Fruit fly (Drosophila melanogaster): ENCODE data around the gene disco-r.

disco-r gene

DNA sequence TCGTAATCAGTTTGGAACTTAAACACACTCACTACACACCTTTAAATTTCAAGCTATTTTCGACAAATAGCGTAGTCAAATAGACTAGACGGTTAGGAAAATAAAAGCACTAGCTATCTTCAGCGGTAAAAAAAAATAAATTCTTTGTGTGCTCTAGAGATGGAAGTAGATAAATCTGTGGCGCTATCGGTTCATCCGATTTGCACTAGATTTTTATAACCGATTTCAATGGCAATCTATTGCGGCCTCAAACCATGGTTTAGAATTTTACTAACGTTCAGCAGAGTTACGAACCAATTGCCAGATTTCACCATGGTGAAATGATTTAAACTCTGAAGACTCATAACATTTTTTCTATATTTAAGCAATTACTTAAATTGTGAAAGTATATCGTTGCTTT is 52.3 kb downstream of the disco-r start (continued):
- TF ChIP-seq ken (GFP tag; IDR thresholded peaks at IDR 0.05) = no peak
- no peak for TF ChIP-seq Mrtf (GFP tag; IDR thresholded peaks at IDR 0.05)
- TF ChIP-seq Elba2 (GFP tag; optimal IDR thresholded peaks at IDR 0.05) = no peak
- TF ChIP-seq grau (tag; optimal IDR thresholded peaks at IDR 0.05) = peak; percentile 10
- TF ChIP-seq Hr51 (GFP tag; optimal IDR thresholded peaks at IDR 0.05) = no peak
- TF ChIP-seq NK7.1 (GFP tag; optimal IDR thresholded peaks at IDR 0.05) = no peak
- TF ChIP-seq CG12299 (tag; optimal IDR thresholded peaks at IDR 0.05) = no peak
- TF ChIP-seq CG3995 (GFP tag; optimal IDR thresholded peaks at IDR 0.05) = peak; percentile 27
- no peak for TF ChIP-seq NC2α (GFP tag; optimal IDR thresholded peaks at IDR 0.05)
- TF ChIP-seq D19B (GFP tag; optimal IDR thresholded peaks at IDR 0.05) = no peak
- no peak for TF ChIP-seq gsb-n (tag; optimal IDR thresholded peaks at IDR 0.05)
- no peak for TF ChIP-seq dimm (GFP tag; IDR thresholded peaks at IDR 0.05)
- no peak for TF ChIP-seq CG6854 (GFP tag; optimal IDR thresholded peaks at IDR 0.05)
- no peak for TF ChIP-seq Gsc (GFP tag; IDR thresholded peaks at IDR 0.05)
- TF ChIP-seq Awh (GFP tag; IDR thresholded peaks at IDR 0.05) = no peak
- TF ChIP-seq disco-r (GFP tag; optimal IDR thresholded peaks at IDR 0.05) = no peak
- no peak for TF ChIP-seq HLH3B (GFP tag; IDR thresholded peaks at IDR 0.05)
- 0 out of 3 replicates have a peak, but pooled peaks have one; percentile 41 for TF ChIP-seq CG14860 (GFP tag; IDR thresholded peaks at IDR 0.05; ENCODE audit: partially characterized antibody)
- TF ChIP-seq Tbp (GFP tag; optimal IDR thresholded peaks at IDR 0.05) = no peak
- no peak for TF ChIP-seq ham (GFP tag; IDR thresholded peaks at IDR 0.05)
- no peak for TF ChIP-seq wdn (GFP tag; IDR thresholded peaks at IDR 0.05)
- TF ChIP-seq Bteb2 (GFP tag; optimal IDR thresholded peaks at IDR 0.05) = no peak
- peak; percentile 87 for TF ChIP-seq CG42726 (GFP tag; IDR thresholded peaks at IDR 0.05; ENCODE audit: partially characterized antibody)
- TF ChIP-seq Stat92E (GFP tag; optimal IDR thresholded peaks at IDR 0.05) = no peak
- no peak for TF ChIP-seq ERR (GFP tag; optimal IDR thresholded peaks at IDR 0.05)
- no peak for TF ChIP-seq ro (GFP tag; IDR thresholded peaks at IDR 0.05)
- TF ChIP-seq bsh (GFP tag; optimal IDR thresholded peaks at IDR 0.05) = no peak
- TF ChIP-seq Poxn (GFP tag; IDR thresholded peaks at IDR 0.05) = no peak
- TF ChIP-seq CG3838 (GFP tag; optimal IDR thresholded peaks at IDR 0.05) = no peak
- TF ChIP-seq twi (tag; optimal IDR thresholded peaks at IDR 0.05) = no peak
- no peak for TF ChIP-seq CG8089 (GFP tag; optimal IDR thresholded peaks at IDR 0.05)
- no peak for TF ChIP-seq luna (GFP tag; optimal IDR thresholded peaks at IDR 0.05)
- no peak for TF ChIP-seq pros (GFP tag; optimal IDR thresholded peaks at IDR 0.05)
- TF ChIP-seq Asciz (GFP tag; optimal IDR thresholded peaks at IDR 0.05) = peak; percentile 2
- no peak; the same call in 2 of the 3 replicates for TF ChIP-seq zen2 (GFP tag; IDR thresholded peaks at IDR 0.05; ENCODE audit: partially characterized antibody)
- peak; percentile 49; the same call in 1 of the 2 replicates for TF ChIP-seq Rfx (GFP tag; IDR thresholded peaks at IDR 0.05)
- no peak for TF ChIP-seq kah (GFP tag; optimal IDR thresholded peaks at IDR 0.05)
- TF ChIP-seq Sin3A (optimal IDR thresholded peaks at IDR 0.05) = no peak
- TF ChIP-seq CG1647 (GFP tag; optimal IDR thresholded peaks at IDR 0.05) = no peak
- no peak for TF ChIP-seq org-1 (GFP tag; optimal IDR thresholded peaks at IDR 0.05)
- TF ChIP-seq CG17186 (GFP tag; optimal IDR thresholded peaks at IDR 0.05) = no peak
- peak; percentile 68 for TF ChIP-seq gfzf (GFP tag; optimal IDR thresholded peaks at IDR 0.05)
- no peak for TF ChIP-seq Taf1 (GFP tag; IDR thresholded peaks at IDR 0.05)
- TF ChIP-seq CG6813 (GFP tag; optimal IDR thresholded peaks at IDR 0.05) = no peak
- TF ChIP-seq CG30020 (tag; optimal IDR thresholded peaks at IDR 0.05) = peak; percentile 21
- no peak for TF ChIP-seq corto (GFP tag; optimal IDR thresholded peaks at IDR 0.05)
- peak; percentile 79 for TF ChIP-seq sd (tag; optimal IDR thresholded peaks at IDR 0.05)
- TF ChIP-seq gem (tag; optimal IDR thresholded peaks at IDR 0.05) = peak; percentile 1
- TF ChIP-seq lmd (GFP tag; IDR thresholded peaks at IDR 0.05) = no peak
- TF ChIP-seq CG12155 (GFP tag; optimal IDR thresholded peaks at IDR 0.05) = peak; percentile 36
- no peak for TF ChIP-seq CG17612 (GFP tag; IDR thresholded peaks at IDR 0.05)
- TF ChIP-seq CG14667 (GFP tag; IDR thresholded peaks at IDR 0.05) = no peak

All from whole organism, embryonic.